Worm (Caenorhabditis elegans): Measurements from ENCODE around the gene T24H10.1.

DNA sequence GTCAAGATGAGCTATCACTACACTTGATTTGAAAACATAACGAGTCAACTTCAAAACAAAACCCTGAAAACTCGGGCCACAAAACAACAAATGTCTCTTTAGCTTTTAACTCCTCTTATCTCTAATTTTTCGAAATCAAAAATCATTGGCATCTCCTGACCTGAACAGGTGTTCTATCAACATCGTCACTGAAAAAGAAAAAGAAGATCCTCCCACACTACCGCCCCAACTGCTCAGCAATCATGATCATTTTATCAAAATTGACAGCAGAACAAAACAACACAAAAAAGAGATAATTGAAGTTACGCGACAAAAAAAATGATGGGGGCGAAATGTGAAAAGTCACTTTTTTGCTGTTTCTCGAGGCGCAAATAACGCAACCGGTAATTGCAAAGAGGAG lies 20.8 kb upstream of the T24H10.1 start:
- TF ChIP-seq him-1 (tag; optimal IDR thresholded peaks at IDR 0.05) (no peak), dao-5 (tag; optimal IDR thresholded peaks at IDR 0.05) (no peak)

Data from whole organism, L4/young adult.